Fruit fly (Drosophila melanogaster): ENCODE data around the gene Naglu.

Gene Naglu

dm6 chr2L:8365701-8366643 is 45.7 kb downstream of the Naglu start, which contains the start of gene Pp2A-29B (continued):
- TF ChIP-seq CG32264 (GFP tag; optimal IDR thresholded peaks at IDR 0.05) (no peak), sv (GFP tag; optimal IDR thresholded peaks at IDR 0.05) (no peak), foxo (GFP tag; optimal IDR thresholded peaks at IDR 0.05) (peak in 1 of 2 experiments; percentile 23), Abd-B (GFP tag; optimal IDR thresholded peaks at IDR 0.05) (no peak), CrebA (GFP tag; optimal IDR thresholded peaks at IDR 0.05; ENCODE audit: borderline replicate concordance) (no peak), woc (GFP tag; optimal IDR thresholded peaks at IDR 0.05) (peak; percentile 59), Sp1 (GFP tag; optimal IDR thresholded peaks at IDR 0.05) (peak; percentile 33), h (GFP tag; optimal IDR thresholded peaks at IDR 0.05) (peak; percentile 55), dl (GFP tag; optimal IDR thresholded peaks at IDR 0.05; ENCODE audit: insufficient read depth in 1 of 2, partially characterized antibody in 2 of 2) (no peak), N (GFP tag; optimal IDR thresholded peaks at IDR 0.05) (peak; percentile 88), Dif (GFP tag; optimal IDR thresholded peaks at IDR 0.05; ENCODE audit: partially characterized antibody) (no peak), Myc (optimal IDR thresholded peaks at IDR 0.05) (no peak), Hr83 (GFP tag; optimal IDR thresholded peaks at IDR 0.05; ENCODE audit: poor library complexity, severe bottlenecking) (no peak), br (GFP tag; optimal IDR thresholded peaks at IDR 0.05) (no peak)

- TF ChIP-seq HLH106 (tag; optimal IDR thresholded peaks at IDR 0.05), result no peak
- no peak for TF ChIP-seq Dfd (GFP tag; optimal IDR thresholded peaks at IDR 0.05)
- TF ChIP-seq fru (GFP tag; optimal IDR thresholded peaks at IDR 0.05), result peak; percentile 20
- TF ChIP-seq foxo (GFP tag; optimal IDR thresholded peaks at IDR 0.05), result no peak
- TF ChIP-seq psq (GFP tag; optimal IDR thresholded peaks at IDR 0.05), result no peak
- no peak for TF ChIP-seq jim (GFP tag; optimal IDR thresholded peaks at IDR 0.05)
- no peak for TF ChIP-seq OdsH (GFP tag; optimal IDR thresholded peaks at IDR 0.05)
- TF ChIP-seq N (GFP tag; optimal IDR thresholded peaks at IDR 0.05), result no peak
- TF ChIP-seq dsf (GFP tag; optimal IDR thresholded peaks at IDR 0.05; ENCODE audit: borderline replicate concordance), result no peak
- TF ChIP-seq rgr (GFP tag; optimal IDR thresholded peaks at IDR 0.05), result peak; percentile 36
- no peak for TF ChIP-seq Hr83 (GFP tag; optimal IDR thresholded peaks at IDR 0.05; ENCODE audit: poor library complexity, severe bottlenecking)
- TF ChIP-seq tai (GFP tag; optimal IDR thresholded peaks at IDR 0.05), result peak; percentile 48
- no peak for TF ChIP-seq br (GFP tag; optimal IDR thresholded peaks at IDR 0.05)
- no peak for TF ChIP-seq Vsx2 (GFP tag; optimal IDR thresholded peaks at IDR 0.05; ENCODE audit: partially characterized antibody)
- TF ChIP-seq Rel (GFP tag; optimal IDR thresholded peaks at IDR 0.05), result no peak
- TF ChIP-seq Rel (tag; optimal IDR thresholded peaks at IDR 0.05), result peak; percentile 3
- TF ChIP-seq brk (GFP tag; optimal IDR thresholded peaks at IDR 0.05), result peak; percentile 38
- no peak for TF ChIP-seq lola (GFP tag; optimal IDR thresholded peaks at IDR 0.05)
- TF ChIP-seq pan (optimal IDR thresholded peaks at IDR 0.05), result no peak
- TF ChIP-seq h (GFP tag; optimal IDR thresholded peaks at IDR 0.05), result peak; percentile 58
- no peak for TF ChIP-seq dmrt93B (GFP tag; optimal IDR thresholded peaks at IDR 0.05)
- TF ChIP-seq GATAd (GFP tag; optimal IDR thresholded peaks at IDR 0.05), result no peak
- peak; percentile 58 for TF ChIP-seq Sp1 (GFP tag; optimal IDR thresholded peaks at IDR 0.05)
- no peak for TF ChIP-seq Abd-B (GFP tag; optimal IDR thresholded peaks at IDR 0.05)
- TF ChIP-seq Mio (GFP tag; optimal IDR thresholded peaks at IDR 0.05), result no peak
- no peak for TF ChIP-seq Jra (GFP tag; optimal IDR thresholded peaks at IDR 0.05)
- peak; percentile 62 for TF ChIP-seq Myc (optimal IDR thresholded peaks at IDR 0.05)
- TF ChIP-seq Dif (GFP tag; optimal IDR thresholded peaks at IDR 0.05; ENCODE audit: partially characterized antibody), result no peak
- TF ChIP-seq ey (GFP tag; optimal IDR thresholded peaks at IDR 0.05), result no peak
- peak; percentile 32 for TF ChIP-seq Hnf4 (GFP tag; optimal IDR thresholded peaks at IDR 0.05)
- TF ChIP-seq CG9705 (GFP tag; optimal IDR thresholded peaks at IDR 0.05), result peak; percentile 9
- peak; percentile 7 for TF ChIP-seq woc (GFP tag; optimal IDR thresholded peaks at IDR 0.05)
- TF ChIP-seq usp (GFP tag; optimal IDR thresholded peaks at IDR 0.05), result no peak
- no peak for TF ChIP-seq sv (GFP tag; optimal IDR thresholded peaks at IDR 0.05)
- no peak for TF ChIP-seq Hr78 (GFP tag; optimal IDR thresholded peaks at IDR 0.05)
- TF ChIP-seq sage (GFP tag; optimal IDR thresholded peaks at IDR 0.05), result no peak
- TF ChIP-seq CrebA (GFP tag; optimal IDR thresholded peaks at IDR 0.05; ENCODE audit: borderline replicate concordance), result no peak
- TF ChIP-seq dl (GFP tag; optimal IDR thresholded peaks at IDR 0.05; ENCODE audit: insufficient read depth in 1 of 2, partially characterized antibody in 2 of 2), result no peak
- no peak for TF ChIP-seq CG32264 (GFP tag; optimal IDR thresholded peaks at IDR 0.05)
Measured at dm6 chr2L:8364006-8364956, 47.4 kb downstream of the Naglu start, which contains the start of the genes RpS13 and CSN8. Gene RpS13 (minus strand): TSS chr2L:8364662. Gene CSN8 (plus strand): TSS chr2L:8364855.
